Worm (Caenorhabditis elegans): ENCODE measurements around the gene sra-7.

The sra-7 gene

ce11 chrII:9544386-9544785 lies at the start of gene sra-7:
TSS of gene sra-7 (plus strand) at chrII:9544686.
- TF ChIP-seq fos-1 (tag; optimal IDR thresholded peaks at IDR 0.05) (no peak), aly-2 (tag; optimal IDR thresholded peaks at IDR 0.05) (no peak), ama-1 (optimal IDR thresholded peaks at IDR 0.05) (no peak), fkh-2 (tag; optimal IDR thresholded peaks at IDR 0.05) (no peak), ZK546.5 (tag; optimal IDR thresholded peaks at IDR 0.05) (no peak), lin-15B (tag; optimal IDR thresholded peaks at IDR 0.05) (no peak), egl-5 (tag; optimal IDR thresholded peaks at IDR 0.05) (no peak), pqm-1 (tag; optimal IDR thresholded peaks at IDR 0.05) (no peak), mdl-1 (tag; optimal IDR thresholded peaks at IDR 0.05) (no peak), ceh-9 (tag; optimal IDR thresholded peaks at IDR 0.05) (no peak), tbx-2 (tag; optimal IDR thresholded peaks at IDR 0.05) (no peak), eor-1 (tag; optimal IDR thresholded peaks at IDR 0.05) (no peak), nhr-237 (tag; optimal IDR thresholded peaks at IDR 0.05) (no peak), lsy-12 (tag; optimal IDR thresholded peaks at IDR 0.05) (no peak), nhr-25 (tag; optimal IDR thresholded peaks at IDR 0.05) (no peak)

- no peak for TF ChIP-seq skn-1 (tag; optimal IDR thresholded peaks at IDR 0.05)
- peak; percentile 27 for TF ChIP-seq nfya-1 (tag; optimal IDR thresholded peaks at IDR 0.05; ENCODE audit: insufficient read depth)
- no peak for TF ChIP-seq elt-3 (tag; optimal IDR thresholded peaks at IDR 0.05)
These were observed 47.2 kb upstream of the sra-7 start for ce11 chrII:9497309-9497708.

ce11 chrII:9498589-9498988 lies 45.9 kb upstream of the sra-7 start:
- TF ChIP-seq nhr-76 (tag; optimal IDR thresholded peaks at IDR 0.05) = no peak
- TF ChIP-seq elt-2 (tag; optimal IDR thresholded peaks at IDR 0.05) = peak; percentile 79
- peak; percentile 42 for TF ChIP-seq pqm-1 (tag; optimal IDR thresholded peaks at IDR 0.05)

ce11 chrII:9500926-9501325 lies 43.6 kb upstream of the sra-7 start:
- TF ChIP-seq elt-2 (tag; optimal IDR thresholded peaks at IDR 0.05) (peak; percentile 99), lsy-12 (tag; optimal IDR thresholded peaks at IDR 0.05) (no peak), jun-1 (tag; optimal IDR thresholded peaks at IDR 0.05) (peak; percentile 60), pqm-1 (tag; optimal IDR thresholded peaks at IDR 0.05) (peak; percentile 99), pha-4 (tag; optimal IDR thresholded peaks at IDR 0.05) (peak; percentile 76)

ce11 chrII:9501955-9502354 lies 42.5 kb upstream of the sra-7 start:
- TF ChIP-seq elt-3 (tag; optimal IDR thresholded peaks at IDR 0.05) (no peak), fkh-10 (GFP tag; optimal IDR thresholded peaks at IDR 0.05) (no peak), lin-15B (tag; optimal IDR thresholded peaks at IDR 0.05) (no peak), nhr-77 (tag; optimal IDR thresholded peaks at IDR 0.05) (no peak), pqm-1 (tag; optimal IDR thresholded peaks at IDR 0.05) (peak; percentile 78), nhr-11 (tag; optimal IDR thresholded peaks at IDR 0.05) (no peak), elt-2 (tag; optimal IDR thresholded peaks at IDR 0.05) (peak; percentile 98), pha-4 (tag; optimal IDR thresholded peaks at IDR 0.05) (peak; percentile 68), aly-2 (tag; optimal IDR thresholded peaks at IDR 0.05) (no peak), jun-1 (tag; optimal IDR thresholded peaks at IDR 0.05) (peak; percentile 78)

- TF ChIP-seq nhr-28 (tag; optimal IDR thresholded peaks at IDR 0.05) (no peak), ceh-82 (tag; optimal IDR thresholded peaks at IDR 0.05) (no peak), tbx-2 (tag; optimal IDR thresholded peaks at IDR 0.05) (no peak), R02D3.7 (tag; optimal IDR thresholded peaks at IDR 0.05) (no peak), ZK546.5 (tag; optimal IDR thresholded peaks at IDR 0.05) (no peak), skn-1 (tag; optimal IDR thresholded peaks at IDR 0.05) (no peak), aly-2 (tag; optimal IDR thresholded peaks at IDR 0.05) (no peak), nhr-43 (tag; optimal IDR thresholded peaks at IDR 0.05; ENCODE audit: poor library complexity, severe bottlenecking) (no peak), nhr-67 (tag; optimal IDR thresholded peaks at IDR 0.05) (no peak), fkh-10 (GFP tag; optimal IDR thresholded peaks at IDR 0.05) (no peak), lsy-12 (tag; optimal IDR thresholded peaks at IDR 0.05) (no peak), egl-5 (tag; optimal IDR thresholded peaks at IDR 0.05) (no peak), lin-39 (tag; optimal IDR thresholded peaks at IDR 0.05) (no peak), eor-1 (tag; optimal IDR thresholded peaks at IDR 0.05) (no peak), fos-1 (tag; optimal IDR thresholded peaks at IDR 0.05) (no peak), ceh-9 (tag; optimal IDR thresholded peaks at IDR 0.05) (no peak)
These were observed 37.3 kb upstream of the sra-7 start, which contains the start of gene gcy-3 for ce11 chrII:9507181-9507580. TSS of gene gcy-3 (minus strand) at chrII:9507281.

All from whole organism, L3 larva.